Fruit fly (Drosophila melanogaster) S2 (cell line): ENCODE measurements around the gene sim.

Experiments
- CG8478 ChIP-seq: fragments of >200 bp; optimal IDR thresholded peaks from 2 replicates; lab custom pipeline; 2018
- CTCF ChIP-seq, 2 experiments: fragments of >200 bp; optimal IDR thresholded peaks; 2 replicates each; lab custom pipeline; 2018

- no peak for TF ChIP-seq CTCF (optimal IDR thresholded peaks at IDR 0.05; lab: Kevin White, UChicago)
- no peak for TF ChIP-seq CG8478 (lab: Kevin White, UChicago)
Observed at dm6 chr3R:13085924-13086323, 28.4 kb downstream of the sim start, which contains the start of gene CG43063.
